Worm (Caenorhabditis elegans): ENCODE measurements around the gene T04A8.8.
A peak's percentile ranks its signal among the peaks of the same experiment; 100 is the strongest.

Gene T04A8.8

DNA sequence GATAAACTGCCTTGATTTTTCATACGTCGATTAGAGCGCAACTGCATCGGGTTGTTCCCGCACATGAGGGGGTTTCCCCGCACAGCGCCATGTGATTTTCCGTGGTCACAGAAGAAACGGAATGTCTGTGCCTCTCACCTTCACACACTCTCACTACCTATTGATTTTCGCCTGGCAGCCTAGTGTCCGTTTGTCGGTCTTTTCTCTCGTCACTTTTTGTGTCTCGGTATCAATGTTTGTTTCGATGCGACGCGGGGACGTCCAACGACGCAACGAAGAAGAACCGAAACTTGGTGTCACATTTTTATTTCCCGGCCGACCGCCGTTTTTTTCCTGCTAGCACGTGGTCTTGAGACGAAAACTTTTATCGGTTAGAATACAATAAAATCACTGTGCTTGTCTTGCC is 44.4 kb upstream of the T04A8.8 start (continued):
- no peak for TF ChIP-seq lim-7 (GFP tag; IDR thresholded peaks at IDR 0.05)
- peak; percentile 76; the same call in 1 of the 2 replicates for TF ChIP-seq Y105C5A.15 (GFP tag; IDR thresholded peaks at IDR 0.05)
- no peak for TF ChIP-seq spr-3 (GFP tag; optimal IDR thresholded peaks at IDR 0.05)
- TF ChIP-seq nhr-11 (tag; optimal IDR thresholded peaks at IDR 0.05): peak; percentile 96

DNA sequence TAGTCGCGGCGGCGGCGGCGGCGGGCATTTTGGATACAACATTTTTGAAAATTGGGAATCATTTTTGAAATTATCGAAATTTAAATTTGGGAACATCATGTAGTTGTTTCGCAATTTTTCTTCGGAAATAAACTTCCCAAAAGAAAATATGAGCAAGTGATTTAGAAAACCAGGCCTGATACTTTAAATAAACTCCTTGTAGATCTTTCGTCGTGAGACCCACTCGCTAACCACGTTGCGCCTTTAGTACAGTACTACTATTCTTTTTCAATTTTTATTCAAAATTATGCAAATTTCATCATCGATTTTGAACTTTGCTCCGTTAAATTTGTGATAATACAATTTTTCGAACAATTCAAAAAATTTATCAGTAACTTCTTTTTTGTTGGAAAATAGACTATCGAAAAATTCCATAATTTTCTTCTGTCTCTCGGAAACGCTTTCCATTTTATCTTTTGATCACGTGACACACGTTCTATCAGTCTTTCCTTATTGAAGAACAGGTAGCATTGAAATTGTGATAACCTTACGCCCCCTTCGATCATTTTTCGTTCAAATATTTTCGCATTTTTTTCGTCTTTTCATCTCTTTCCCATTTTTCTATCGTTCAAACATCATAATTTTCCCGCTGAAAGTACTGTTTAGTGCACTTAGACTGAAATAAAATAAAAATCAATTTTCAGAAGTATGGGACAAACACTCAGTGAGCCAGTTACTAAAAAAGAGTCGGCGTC is 43.8 kb upstream of the T04A8.8 start, which contains the start of gene ppm-2:
Gene ppm-2 (plus strand): TSS at position 684 of the 734 bp plus-strand sequence.
- TF ChIP-seq unc-130 (GFP tag; optimal IDR thresholded peaks at IDR 0.05): peak; percentile 27
- TF ChIP-seq nhr-6 (tag; optimal IDR thresholded peaks at IDR 0.05): no peak
- peak; percentile 14 for TF ChIP-seq nhr-77 (tag; optimal IDR thresholded peaks at IDR 0.05)
- peak; percentile 13 for TF ChIP-seq mep-1 (tag; optimal IDR thresholded peaks at IDR 0.05)
- TF ChIP-seq egl-27 (tag; optimal IDR thresholded peaks at IDR 0.05): no peak
- TF ChIP-seq lsy-2 (tag; optimal IDR thresholded peaks at IDR 0.05): peak in 1 of 2 experiments; percentile 47
- TF ChIP-seq ceh-62 (tag; optimal IDR thresholded peaks at IDR 0.05): no peak
- TF ChIP-seq mdl-1 (tag; optimal IDR thresholded peaks at IDR 0.05): peak in 1 of 2 experiments; percentile 10
- TF ChIP-seq madf-5 (GFP tag; IDR thresholded peaks at IDR 0.05): no peak
- no peak for TF ChIP-seq daf-12 (tag; optimal IDR thresholded peaks at IDR 0.05)
- peak; percentile 63 for TF ChIP-seq nhr-28 (tag; optimal IDR thresholded peaks at IDR 0.05)
- TF ChIP-seq madf-9 (GFP tag; conservative IDR thresholded peaks at IDR 0.05): 0 out of 2 replicates have a peak, but pooled peaks have one; percentile 14
- TF ChIP-seq tra-1 (GFP tag; IDR thresholded peaks at IDR 0.05): 0 out of 2 replicates have a peak, but pooled peaks have one; percentile 9
- peak; percentile 55 for TF ChIP-seq dve-1 (tag; optimal IDR thresholded peaks at IDR 0.05; ENCODE audit: insufficient read depth)
- TF ChIP-seq lin-1 (GFP tag; IDR thresholded peaks at IDR 0.05): 0 out of 2 replicates have a peak, but pooled peaks have one; percentile 38
- 0 out of 2 replicates have a peak, but pooled peaks have one; percentile 45 for TF ChIP-seq zfp-3 (GFP tag; conservative IDR thresholded peaks at IDR 0.05)
- TF ChIP-seq snpc-1.2 (GFP tag; IDR thresholded peaks at IDR 0.05): peak; percentile 46; the same call in 1 of the 2 replicates
- peak; percentile 77 for TF ChIP-seq dmd-6 (GFP tag; IDR thresholded peaks at IDR 0.05)
- peak; percentile 24 for TF ChIP-seq hlh-11 (tag; optimal IDR thresholded peaks at IDR 0.05)
- peak; percentile 73 for TF ChIP-seq hlh-30 (tag; optimal IDR thresholded peaks at IDR 0.05; ENCODE audit: insufficient read depth)
- 0 out of 2 replicates have a peak, but pooled peaks have one; percentile 4 for TF ChIP-seq dmd-9 (GFP tag; IDR thresholded peaks at IDR 0.05)
- TF ChIP-seq daf-16 (GFP tag; optimal IDR thresholded peaks at IDR 0.05): no peak
- peak; percentile 43 for TF ChIP-seq daf-16 (tag; optimal IDR thresholded peaks at IDR 0.05)
- peak; percentile 22; the same call in 1 of the 2 replicates for TF ChIP-seq lin-38 (GFP tag; IDR thresholded peaks at IDR 0.05)

DNA sequence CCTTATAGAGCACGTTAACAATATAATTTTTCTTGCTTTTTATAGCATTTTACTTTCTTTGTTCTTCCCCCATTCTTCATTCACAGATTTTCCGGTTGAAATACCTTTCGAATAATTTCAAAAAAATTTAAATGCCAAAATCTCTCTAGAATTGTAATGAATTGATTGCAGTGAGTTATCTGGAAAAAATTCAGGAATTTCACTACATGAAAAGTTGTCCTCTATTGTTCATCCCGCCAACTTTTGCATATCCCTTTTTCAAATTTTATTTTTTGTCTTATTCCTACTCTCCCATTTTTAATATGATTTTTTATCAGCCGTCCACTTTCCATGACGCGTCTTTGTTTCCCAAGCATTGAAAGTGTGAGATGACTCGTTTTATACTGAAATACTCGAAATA is 40.4 kb upstream of the T04A8.8 start:
- TF ChIP-seq nhr-237 (tag; optimal IDR thresholded peaks at IDR 0.05): no peak
- no peak for TF ChIP-seq F26F4.8 (GFP tag; conservative IDR thresholded peaks at IDR 0.05)
- no peak for TF ChIP-seq spr-3 (GFP tag; optimal IDR thresholded peaks at IDR 0.05)
- peak; percentile 41 for TF ChIP-seq mep-1 (tag; optimal IDR thresholded peaks at IDR 0.05)
- TF ChIP-seq ceh-82 (tag; optimal IDR thresholded peaks at IDR 0.05): no peak
- no peak for TF ChIP-seq dpl-1 (GFP tag; optimal IDR thresholded peaks at IDR 0.05)
- TF ChIP-seq zip-11 (GFP tag; IDR thresholded peaks at IDR 0.05): no peak
- TF ChIP-seq ZK546.5 (tag; optimal IDR thresholded peaks at IDR 0.05): no peak
- no peak for TF ChIP-seq nhr-25 (tag; optimal IDR thresholded peaks at IDR 0.05; ENCODE audit: borderline replicate concordance, insufficient read depth)
- no peak for TF ChIP-seq lin-15B (tag; optimal IDR thresholded peaks at IDR 0.05)
- TF ChIP-seq daf-12 (tag; optimal IDR thresholded peaks at IDR 0.05): no peak
- TF ChIP-seq nhr-11 (tag; optimal IDR thresholded peaks at IDR 0.05): no peak
- no peak for TF ChIP-seq nhr-28 (tag; optimal IDR thresholded peaks at IDR 0.05)
- peak in 1 of 2 experiments; percentile 6; a peak in 1 of 4 replicates for TF ChIP-seq madf-5 (GFP tag; IDR thresholded peaks at IDR 0.05)
- no peak for TF ChIP-seq daf-19 (GFP tag; conservative IDR thresholded peaks at IDR 0.05)
- no peak for TF ChIP-seq R02D3.7 (tag; optimal IDR thresholded peaks at IDR 0.05)
- no peak for TF ChIP-seq snpc-1.2 (GFP tag; IDR thresholded peaks at IDR 0.05)
- TF ChIP-seq nhr-102 (tag; optimal IDR thresholded peaks at IDR 0.05): no peak
- no peak for TF ChIP-seq D1046.2 (GFP tag; IDR thresholded peaks at IDR 0.05)
- TF ChIP-seq nhr-111 (GFP tag; optimal IDR thresholded peaks at IDR 0.05): peak; percentile 35
- no peak for TF ChIP-seq unc-130 (GFP tag; optimal IDR thresholded peaks at IDR 0.05)
- TF ChIP-seq nhr-48 (tag; optimal IDR thresholded peaks at IDR 0.05): no peak
- no peak for TF ChIP-seq dmd-8 (GFP tag; IDR thresholded peaks at IDR 0.05)
- TF ChIP-seq madf-9 (GFP tag; conservative IDR thresholded peaks at IDR 0.05): no peak
- TF ChIP-seq vab-7 (GFP tag; IDR thresholded peaks at IDR 0.05): no peak
- peak in 1 of 2 experiments; percentile 50 for TF ChIP-seq unc-62 (GFP tag; optimal IDR thresholded peaks at IDR 0.05 in 1 of 2)
- TF ChIP-seq unc-62 (tag; optimal IDR thresholded peaks at IDR 0.05): no peak
